Fruit fly (Drosophila melanogaster): ENCODE measurements around the gene CG32486.
A peak's percentile ranks its signal among the peaks of the same experiment; 100 is the strongest.

CG32486 gene

dm6 chr3L:3069774-3070173 is 865 bp downstream of the CG32486 start (continued):
- peak; percentile 49 for TF ChIP-seq cg (GFP tag; optimal IDR thresholded peaks at IDR 0.05)
- TF ChIP-seq CG13894 (tag; optimal IDR thresholded peaks at IDR 0.05): no peak
- no peak for TF ChIP-seq zen2 (GFP tag; IDR thresholded peaks at IDR 0.05; ENCODE audit: partially characterized antibody)
- no peak for TF ChIP-seq CG9727 (GFP tag; optimal IDR thresholded peaks at IDR 0.05)
- TF ChIP-seq Camta (GFP tag; optimal IDR thresholded peaks at IDR 0.05): no peak
- peak; percentile 95 for TF ChIP-seq CG10321 (GFP tag; IDR thresholded peaks at IDR 0.05)
- TF ChIP-seq Fer3 (tag; optimal IDR thresholded peaks at IDR 0.05): no peak
- no peak for TF ChIP-seq yki (optimal IDR thresholded peaks at IDR 0.05)
- no peak for TF ChIP-seq CG11560 (tag; IDR thresholded peaks at IDR 0.05)
- TF ChIP-seq pum (GFP tag; optimal IDR thresholded peaks at IDR 0.05): no peak
- TF ChIP-seq dmrt11E (tag; optimal IDR thresholded peaks at IDR 0.05): no peak
- TF ChIP-seq ewg (GFP tag; optimal IDR thresholded peaks at IDR 0.05): peak; percentile 57
- TF ChIP-seq ase (GFP tag; IDR thresholded peaks at IDR 0.05): no peak
- no peak for TF ChIP-seq CG11696 (GFP tag; IDR thresholded peaks at IDR 0.05)
- TF ChIP-seq HHEX (GFP tag; optimal IDR thresholded peaks at IDR 0.05): no peak
- peak; percentile 54 to 61 for TF ChIP-seq Trl (optimal IDR thresholded peaks at IDR 0.05)
- no peak for TF ChIP-seq Trl (GFP tag; optimal IDR thresholded peaks at IDR 0.05)
- no peak for TF ChIP-seq CG42726 (GFP tag; IDR thresholded peaks at IDR 0.05; ENCODE audit: partially characterized antibody)
- no peak for TF ChIP-seq CG2129 (GFP tag; IDR thresholded peaks at IDR 0.05; ENCODE audit: partially characterized antibody)
- no peak for TF ChIP-seq btn (GFP tag; optimal IDR thresholded peaks at IDR 0.05)
- no peak for TF ChIP-seq CG6175 (GFP tag; IDR thresholded peaks at IDR 0.05)
- no peak for TF ChIP-seq CG9609 (GFP tag; optimal IDR thresholded peaks at IDR 0.05)
- TF ChIP-seq CG1832 (GFP tag; optimal IDR thresholded peaks at IDR 0.05): peak; percentile 89
- TF ChIP-seq CG5245 (GFP tag; optimal IDR thresholded peaks at IDR 0.05): no peak
- TF ChIP-seq Sry-δ (GFP tag; optimal IDR thresholded peaks at IDR 0.05): no peak
- no peak for TF ChIP-seq tin (GFP tag; optimal IDR thresholded peaks at IDR 0.05)
- no peak for TF ChIP-seq CG17829 (tag; optimal IDR thresholded peaks at IDR 0.05)
- no peak for TF ChIP-seq CG13775 (GFP tag; optimal IDR thresholded peaks at IDR 0.05)
- no peak for TF ChIP-seq maf-S (GFP tag; optimal IDR thresholded peaks at IDR 0.05)
- TF ChIP-seq peb (GFP tag; IDR thresholded peaks at IDR 0.05): no peak
- TF ChIP-seq insv (GFP tag; optimal IDR thresholded peaks at IDR 0.05): no peak
- TF ChIP-seq CG2116 (GFP tag; optimal IDR thresholded peaks at IDR 0.05): no peak
- no peak for TF ChIP-seq CG8290 (GFP tag; optimal IDR thresholded peaks at IDR 0.05)
- TF ChIP-seq CG8290 (tag; optimal IDR thresholded peaks at IDR 0.05): peak in 1 of 2 experiments; percentile 17
- TF ChIP-seq Nf-YC (tag; optimal IDR thresholded peaks at IDR 0.05): peak; percentile 54
- no peak for TF ChIP-seq D19B (GFP tag; optimal IDR thresholded peaks at IDR 0.05)
- TF ChIP-seq CG7556 (GFP tag; optimal IDR thresholded peaks at IDR 0.05): no peak
- TF ChIP-seq Lpt (GFP tag; optimal IDR thresholded peaks at IDR 0.05): no peak
- TF ChIP-seq CG7786 (GFP tag; optimal IDR thresholded peaks at IDR 0.05): no peak
- TF ChIP-seq CG7963 (GFP tag; IDR thresholded peaks at IDR 0.05; ENCODE audit: partially characterized antibody): no peak
- TF ChIP-seq toy (GFP tag; IDR thresholded peaks at IDR 0.05): no peak
- no peak for TF ChIP-seq Max (GFP tag; optimal IDR thresholded peaks at IDR 0.05)
- no peak for TF ChIP-seq CG16815 (GFP tag; optimal IDR thresholded peaks at IDR 0.05)
- TF ChIP-seq CG17802 (tag; optimal IDR thresholded peaks at IDR 0.05): no peak
- TF ChIP-seq gce (GFP tag; IDR thresholded peaks at IDR 0.05): no peak
- TF ChIP-seq CHES-1-like (GFP tag; optimal IDR thresholded peaks at IDR 0.05): no peak
- no peak for TF ChIP-seq wdn (GFP tag; IDR thresholded peaks at IDR 0.05)
- no peak for TF ChIP-seq CG3838 (GFP tag; optimal IDR thresholded peaks at IDR 0.05)
- TF ChIP-seq CG16779 (GFP tag; IDR thresholded peaks at IDR 0.05): no peak
- no peak for TF ChIP-seq CG1602 (GFP tag; optimal IDR thresholded peaks at IDR 0.05)
- no peak for TF ChIP-seq grau (tag; optimal IDR thresholded peaks at IDR 0.05)
- no peak for TF ChIP-seq E2f2 (GFP tag; IDR thresholded peaks at IDR 0.05)
- TF ChIP-seq CG1529 (GFP tag; optimal IDR thresholded peaks at IDR 0.05): no peak
- TF ChIP-seq crc (GFP tag; optimal IDR thresholded peaks at IDR 0.05): no peak

Data from whole organism, embryonic.